Fruit fly (Drosophila melanogaster) whole organism, embryonic: ENCODE measurements around the gene woc.

Experiments
- Bgb ChIP-seq: fragments of 200-800 bp; sonication (Bioruptor generic); IDR thresholded peaks from 2 replicates; pipeline ENCODE4 v1.3.6; 2022; ENCODE audit warnings: missing biosample characterization, missing genetic modification characterization; ENCODE audit not compliant: partially characterized antibody
- Blimp-1 ChIP-seq: fragments of 200-800 bp; sonication (Bioruptor generic); optimal IDR thresholded peaks from 3 replicates; lab custom pipeline; 2018; ENCODE audit warnings: missing biosample characterization, missing genetic modification characterization, mild to moderate bottlenecking, moderate library complexity, missing genetic modification reagents
- C15 ChIP-seq: fragments of 200-800 bp; sonication (Bioruptor generic); IDR thresholded peaks from 3 replicates; pipeline ENCODE4 v1.3.6; 2022; ENCODE audit warnings: missing biosample characterization, missing genetic modification characterization
- CG10366 ChIP-seq: fragments of 200-800 bp; sonication (Bioruptor generic); IDR thresholded peaks from 2 replicates; pipeline ENCODE4 v1.3.6; 2022; ENCODE audit warnings: missing biosample characterization, missing genetic modification characterization
- CG11093 ChIP-seq: fragments of 200-800 bp; sonication (Bioruptor generic); IDR thresholded peaks from 3 replicates; pipeline ENCODE4 v1.3.6; 2022; ENCODE audit warnings: missing biosample characterization, missing genetic modification characterization
- CG11456 ChIP-seq: fragments of 200-800 bp; sonication (Bioruptor generic); IDR thresholded peaks from 3 replicates; pipeline ENCODE4 v1.3.6; 2022; ENCODE audit warnings: missing biosample characterization, missing genetic modification characterization
- CG12659 ChIP-seq: fragments of 200-800 bp; sonication (Bioruptor generic); optimal IDR thresholded peaks from 3 replicates; lab custom pipeline; 2017; ENCODE audit warnings: mild to moderate bottlenecking, missing biosample characterization, missing genetic modification reagents, missing genetic modification characterization
- CG13624 ChIP-seq: fragments of 200-800 bp; sonication (Bioruptor generic); optimal IDR thresholded peaks from 2 replicates; lab custom pipeline; 2016; ENCODE audit warnings: missing biosample characterization, missing genetic modification characterization
- CG14710 ChIP-seq: fragments of 200-800 bp; sonication (Bioruptor generic); optimal IDR thresholded peaks from 3 replicates; lab custom pipeline; 2019; ENCODE audit warnings: missing biosample characterization, mild to moderate bottlenecking, missing genetic modification characterization, moderate library complexity
- CG17359 ChIP-seq: fragments of 200-800 bp; sonication (Bioruptor generic); optimal IDR thresholded peaks from 3 replicates; lab custom pipeline; 2018; ENCODE audit warnings: missing biosample characterization, mild to moderate bottlenecking, missing genetic modification characterization, moderate library complexity
- CG2678 ChIP-seq: fragments of 200-800 bp; sonication (Bioruptor generic); optimal IDR thresholded peaks from 3 replicates; lab custom pipeline; 2019; ENCODE audit warnings: missing biosample characterization, mild to moderate bottlenecking, missing genetic modification characterization, moderate library complexity
- CG31441 ChIP-seq: fragments of 200-800 bp; sonication (Bioruptor generic); IDR thresholded peaks from 2 replicates; pipeline ENCODE4 v1.3.6; 2022; ENCODE audit warnings: missing biosample characterization, missing genetic modification characterization
- CG32772 ChIP-seq: fragments of 200-800 bp; sonication (Bioruptor generic); IDR thresholded peaks from 2 replicates; pipeline ENCODE4 v1.3.6; 2022; ENCODE audit warnings: missing biosample characterization, missing genetic modification characterization
- CG33213 ChIP-seq: fragments of 200-800 bp; sonication (Bioruptor generic); optimal IDR thresholded peaks from 3 replicates; lab custom pipeline; 2016; ENCODE audit warnings: missing biosample characterization, missing genetic modification characterization
- CG34224 ChIP-seq: fragments of 200-800 bp; sonication (Bioruptor generic); IDR thresholded peaks from 3 replicates; pipeline ENCODE4 v1.3.6; 2022; ENCODE audit warnings: missing biosample characterization, missing genetic modification characterization; ENCODE audit not compliant: partially characterized antibody
- CG34376 ChIP-seq: fragments of 200-800 bp; sonication (Bioruptor generic); optimal IDR thresholded peaks from 2 replicates; lab custom pipeline; 2018; ENCODE audit warnings: missing biosample characterization, mild to moderate bottlenecking, missing genetic modification characterization
- CG4328 ChIP-seq: fragments of 200-800 bp; sonication (Bioruptor generic); optimal IDR thresholded peaks from 3 replicates; lab custom pipeline; 2017; ENCODE audit warnings: missing biosample characterization, missing genetic modification reagents, missing genetic modification characterization
- CG43689 ChIP-seq: fragments of 200-800 bp; sonication (Bioruptor generic); IDR thresholded peaks from 2 replicates; pipeline ENCODE4 v1.3.6; 2022; ENCODE audit warnings: missing biosample characterization, missing genetic modification characterization
- CG4617 ChIP-seq: fragments of 200-800 bp; sonication (Bioruptor generic); optimal IDR thresholded peaks from 3 replicates; lab custom pipeline; 2016; ENCODE audit warnings: missing biosample characterization, missing genetic modification characterization, borderline replicate concordance
- CG7372 ChIP-seq: fragments of 200-800 bp; sonication (Bioruptor generic); IDR thresholded peaks from 2 replicates; pipeline ENCODE4 v1.3.6; 2022; ENCODE audit warnings: missing biosample characterization, missing genetic modification characterization
- CG7963 ChIP-seq: fragments of 200-800 bp; sonication (Bioruptor generic); IDR thresholded peaks from 3 replicates; pipeline ENCODE4 v1.3.6; 2022; ENCODE audit warnings: missing biosample characterization, missing genetic modification characterization; ENCODE audit not compliant: partially characterized antibody
- CG9797 ChIP-seq: fragments of 200-800 bp; sonication (Bioruptor generic); optimal IDR thresholded peaks from 3 replicates; lab custom pipeline; 2018; ENCODE audit warnings: missing biosample characterization, mild to moderate bottlenecking, missing genetic modification characterization
- D ChIP-seq, 2 experiments: fragments of 200-800 bp in 1 of 2; fragments of >200 bp in 1 of 2; sonication (Bioruptor generic) in 1 of 2; optimal IDR thresholded peaks; 2 replicates in 1 of 2; 3 replicates in 1 of 2; lab custom pipeline; 2017; ENCODE audit warnings: mild to moderate bottlenecking in 1 of 2, missing biosample characterization in 1 of 2, missing genetic modification characterization in 1 of 2, missing genetic modification reagents in 1 of 2
- D19A ChIP-seq: fragments of 200-800 bp; optimal IDR thresholded peaks from 3 replicates; lab custom pipeline; 2019; ENCODE audit warnings: missing biosample characterization, mild to moderate bottlenecking, missing genetic modification characterization, moderate library complexity
- Elba2 ChIP-seq: fragments of 200-800 bp; sonication (Bioruptor generic); optimal IDR thresholded peaks from 3 replicates; lab custom pipeline; 2016; ENCODE audit warnings: missing biosample characterization, missing genetic modification characterization
- Fer1 ChIP-seq: fragments of 200-800 bp; sonication (Bioruptor generic); optimal IDR thresholded peaks from 2 replicates; lab custom pipeline; 2017; ENCODE audit warnings: missing biosample characterization, mild to moderate bottlenecking, missing genetic modification characterization
- Hr39 ChIP-seq: fragments of >200 bp; optimal IDR thresholded peaks from 2 replicates; lab custom pipeline; 2017
- Hsf ChIP-seq: fragments of 200-800 bp; sonication (Bioruptor generic); optimal IDR thresholded peaks from 3 replicates; lab custom pipeline; 2016; ENCODE audit warnings: missing biosample characterization, missing genetic modification characterization
- MBD-R2 ChIP-seq: fragments of 200-800 bp; sonication (Bioruptor generic); IDR thresholded peaks from 2 replicates; pipeline ENCODE4 v1.3.6; 2022; ENCODE audit warnings: missing biosample characterization, missing genetic modification characterization
- MTF-1 ChIP-seq: fragments of 200-800 bp; sonication (Bioruptor generic); optimal IDR thresholded peaks from 2 replicates; lab custom pipeline; 2018; ENCODE audit warnings: missing biosample characterization, mild to moderate bottlenecking, missing genetic modification characterization, borderline replicate concordance
- Mrtf ChIP-seq: fragments of 200-800 bp; sonication (Bioruptor generic); IDR thresholded peaks from 3 replicates; pipeline ENCODE4 v1.3.6; 2022; ENCODE audit warnings: missing biosample characterization, missing genetic modification characterization
- Myb ChIP-seq: fragments of 200-800 bp; sonication (Bioruptor generic); optimal IDR thresholded peaks from 2 replicates; lab custom pipeline; 2016; ENCODE audit warnings: missing biosample characterization, missing genetic modification characterization
- NC2α ChIP-seq: fragments of 200-800 bp; sonication (Bioruptor generic); optimal IDR thresholded peaks from 2 replicates; lab custom pipeline; 2016; ENCODE audit warnings: missing biosample characterization, missing genetic modification characterization
- Ptx1 ChIP-seq: fragments of 200-800 bp; sonication (Bioruptor generic); IDR thresholded peaks from 2 replicates; pipeline ENCODE4 v1.3.6; 2022; ENCODE audit warnings: missing biosample characterization, missing genetic modification characterization
- croc ChIP-seq: fragments of 200-800 bp; sonication (Bioruptor generic); conservative IDR thresholded peaks from 3 replicates; pipeline ENCODE4 v1.3.6; 2022; ENCODE audit warnings: missing biosample characterization, missing genetic modification characterization
- fd102C ChIP-seq: fragments of 200-800 bp; sonication (Bioruptor generic); optimal IDR thresholded peaks from 2 replicates; lab custom pipeline; 2018; ENCODE audit warnings: missing biosample characterization, mild to moderate bottlenecking, missing genetic modification characterization, moderate library complexity
- gfzf ChIP-seq: fragments of 200-800 bp; sonication (Bioruptor generic); optimal IDR thresholded peaks from 2 replicates; lab custom pipeline; 2016; ENCODE audit warnings: missing biosample characterization, mild to moderate bottlenecking, missing genetic modification characterization, moderate library complexity
- gt ChIP-seq: fragments of 200-800 bp; sonication (Bioruptor generic); IDR thresholded peaks from 2 replicates; pipeline ENCODE4 v1.3.6; 2022; ENCODE audit warnings: missing biosample characterization, missing genetic modification characterization
- her ChIP-seq: fragments of 200-800 bp; sonication (Bioruptor generic); optimal IDR thresholded peaks from 2 replicates; lab custom pipeline; 2016; ENCODE audit warnings: missing biosample characterization, missing genetic modification characterization
- insv ChIP-seq, 2 experiments: fragments of 200-800 bp; sonication (Bioruptor generic); optimal IDR thresholded peaks; 3 replicates each; lab custom pipeline; 2016 to 2018; ENCODE audit warnings: missing biosample characterization in 2 of 2, missing genetic modification characterization in 2 of 2
- pnt ChIP-seq: fragments of 200-800 bp; sonication (Bioruptor generic); optimal IDR thresholded peaks from 3 replicates; lab custom pipeline; 2016; ENCODE audit warnings: missing biosample characterization, missing genetic modification characterization
- prd ChIP-seq, 3 experiments: fragments of >200 bp in 2 of 3; fragments of 200-800 bp in 1 of 3; sonication (Bioruptor generic) in 1 of 3; optimal IDR thresholded peaks in 2 of 3; IDR thresholded peaks in 1 of 3; 2 replicates in 2 of 3; 3 replicates in 1 of 3; pipeline versions ENCODE4 v1.3.6 to Lab custom; 2017 to 2022; ENCODE audit warnings: missing biosample characterization in 1 of 3, missing genetic modification characterization in 1 of 3
- pum ChIP-seq: fragments of 200-800 bp; sonication (Bioruptor generic); optimal IDR thresholded peaks from 2 replicates; lab custom pipeline; 2016; ENCODE audit warnings: missing biosample characterization, missing genetic modification characterization
- repo ChIP-seq: fragments of 200-800 bp; sonication (Bioruptor generic); optimal IDR thresholded peaks from 2 replicates; lab custom pipeline; 2016; ENCODE audit warnings: missing biosample characterization, missing genetic modification characterization
- sens ChIP-seq: fragments of 200-800 bp; sonication (Bioruptor generic); peaks from one replicate; lab custom pipeline; 2016; ENCODE audit warnings: missing biosample characterization, missing genetic modification characterization
- shn ChIP-seq: fragments of 200-800 bp; sonication (Bioruptor generic); optimal IDR thresholded peaks from 3 replicates; lab custom pipeline; 2016; ENCODE audit warnings: missing biosample characterization, missing genetic modification characterization
- sisA ChIP-seq: fragments of 200-800 bp; sonication (Bioruptor generic); IDR thresholded peaks from 2 replicates; pipeline ENCODE4 v1.3.6; 2022; ENCODE audit warnings: missing biosample characterization, missing genetic modification characterization
- sob ChIP-seq: fragments of 200-800 bp; sonication (Bioruptor generic); IDR thresholded peaks from 2 replicates; pipeline ENCODE4 v1.3.6; 2022; ENCODE audit warnings: missing biosample characterization, missing genetic modification characterization
- sqz ChIP-seq: fragments of 200-800 bp; sonication (Bioruptor generic); optimal IDR thresholded peaks from 3 replicates; lab custom pipeline; 2018; ENCODE audit warnings: missing biosample characterization, mild to moderate bottlenecking, missing genetic modification characterization
- tgo ChIP-seq: fragments of 200-800 bp; sonication (Bioruptor generic); IDR thresholded peaks from 3 replicates; pipeline ENCODE4 v1.3.6; 2022; ENCODE audit warnings: missing biosample characterization, missing genetic modification characterization
- zen ChIP-seq: fragments of 200-800 bp; sonication (Bioruptor generic); optimal IDR thresholded peaks from 3 replicates; lab custom pipeline; 2018; ENCODE audit warnings: missing biosample characterization, mild to moderate bottlenecking, missing genetic modification characterization, moderate library complexity

Gene woc

dm6 chr3R:27272233-27272632 lies 8.4 kb upstream of the woc start (continued):
- TF ChIP-seq prd (optimal IDR thresholded peaks at IDR 0.05; lab: Kevin White, UChicago), result no peak
- no peak for TF ChIP-seq prd (GFP tag; IDR thresholded peaks at IDR 0.05; lab: Robert Waterston, UW)
- peak; percentile 72 for TF ChIP-seq sens (GFP tag; lab: Kevin White, UChicago)
- TF ChIP-seq CG7372 (GFP tag; lab: Robert Waterston, UW), result no peak
- TF ChIP-seq CG7963 (GFP tag; lab: Robert Waterston, UW), result no peak
- no peak for TF ChIP-seq Elba2 (GFP tag; lab: Kevin White, UChicago)
- TF ChIP-seq fd102C (GFP tag; lab: Kevin White, UChicago), result no peak
- peak; percentile 23 for TF ChIP-seq Myb (GFP tag; lab: Kevin White, UChicago)
- no peak for TF ChIP-seq Ptx1 (GFP tag; lab: Robert Waterston, UW)
- TF ChIP-seq Hsf (GFP tag; lab: Kevin White, UChicago), result no peak
- TF ChIP-seq Mrtf, result no peak
- no peak for TF ChIP-seq shn (GFP tag; lab: Kevin White, UChicago)
- TF ChIP-seq CG11093 (GFP tag; lab: Robert Waterston, UW), result no peak
- TF ChIP-seq CG34376 (GFP tag; lab: Kevin White, UChicago), result no peak
- no peak for TF ChIP-seq Blimp-1 (GFP tag; lab: Kevin White, UChicago)
- no peak for TF ChIP-seq CG43689 (GFP tag; lab: Robert Waterston, UW)
- no peak for TF ChIP-seq CG13624 (GFP tag; lab: Kevin White, UChicago)
- peak; percentile 36 for TF ChIP-seq CG17359 (tag; lab: Kevin White, UChicago)
- no peak for TF ChIP-seq pum (GFP tag; lab: Kevin White, UChicago)
- no peak for TF ChIP-seq D19A
- TF ChIP-seq CG9797 (GFP tag; lab: Kevin White, UChicago), result peak; percentile 41
- TF ChIP-seq repo (GFP tag; lab: Kevin White, UChicago), result no peak
- no peak for TF ChIP-seq sisA (GFP tag; lab: Robert Waterston, UW)
- TF ChIP-seq CG34224, result no peak
- no peak for TF ChIP-seq CG31441 (GFP tag; lab: Robert Waterston, UW)
- no peak for TF ChIP-seq MTF-1 (GFP tag; lab: Kevin White, UChicago)
- no peak for TF ChIP-seq CG4328
- no peak for TF ChIP-seq tgo (GFP tag; lab: Robert Waterston, UW)
- peak; percentile 23 for TF ChIP-seq CG14710 (tag; lab: Kevin White, UChicago)
- TF ChIP-seq Bgb, result no peak
- TF ChIP-seq insv (GFP tag; optimal IDR thresholded peaks at IDR 0.05; lab: Kevin White, UChicago), result no peak
- no peak for TF ChIP-seq Hr39 (lab: Kevin White, UChicago)
- no peak for TF ChIP-seq CG33213 (GFP tag; lab: Kevin White, UChicago)
- no peak for TF ChIP-seq Fer1 (GFP tag; lab: Kevin White, UChicago)
- no peak for TF ChIP-seq NC2α (GFP tag; lab: Kevin White, UChicago)
- TF ChIP-seq zen, result no peak
- no peak for TF ChIP-seq her (GFP tag; lab: Kevin White, UChicago)
- TF ChIP-seq D (optimal IDR thresholded peaks at IDR 0.05; lab: Kevin White, UChicago), result no peak
- no peak for TF ChIP-seq D (GFP tag; optimal IDR thresholded peaks at IDR 0.05; lab: Kevin White, UChicago)
- no peak for TF ChIP-seq sob (GFP tag; lab: Robert Waterston, UW)
- no peak for TF ChIP-seq C15 (GFP tag; lab: Robert Waterston, UW)
- TF ChIP-seq gfzf, result peak; percentile 78
- TF ChIP-seq CG12659 (GFP tag; lab: Kevin White, UChicago), result peak; percentile 4
- peak; percentile 52 for TF ChIP-seq MBD-R2 (GFP tag; lab: Robert Waterston, UW)
- no peak for TF ChIP-seq CG10366 (GFP tag; lab: Robert Waterston, UW)
- TF ChIP-seq CG2678 (tag; lab: Kevin White, UChicago), result no peak
- peak; percentile 32 for TF ChIP-seq sqz (GFP tag; lab: Kevin White, UChicago)
- TF ChIP-seq pnt (GFP tag; lab: Kevin White, UChicago), result no peak
- TF ChIP-seq croc (GFP tag; lab: Robert Waterston, UW), result no peak
- TF ChIP-seq CG32772, result 0 out of 2 replicates have a peak, but pooled peaks have one; percentile 40
- peak; percentile 37 for TF ChIP-seq CG4617 (GFP tag; lab: Kevin White, UChicago)
- no peak for TF ChIP-seq CG11456 (GFP tag; lab: Robert Waterston, UW)
- TF ChIP-seq gt (GFP tag; lab: Robert Waterston, UW), result no peak
